Worm (Caenorhabditis elegans) whole organism, early embryonic: ENCODE measurements around the gene ZC513.3.

Experiments used
- B0310.2 ChIP-seq: sonication (generic microtip); optimal IDR thresholded peaks from 2 replicates; lab custom pipeline; 2016; ENCODE audit warnings: mild to moderate bottlenecking, missing genetic modification characterization, missing compliant biosample characterization
- F13C5.2 ChIP-seq: sonication (generic microtip); optimal IDR thresholded peaks from 2 replicates; lab custom pipeline; 2017; ENCODE audit warnings: mild to moderate bottlenecking, missing genetic modification characterization, inconsistent platforms, missing compliant biosample characterization
- aly-1 ChIP-seq: sonication (generic microtip); optimal IDR thresholded peaks from 2 replicates; lab custom pipeline; 2016; ENCODE audit warnings: missing genetic modification characterization, missing compliant biosample characterization
- ama-1 ChIP-seq: fragments of 150-350 bp; optimal IDR thresholded peaks from 2 replicates; lab custom pipeline; 2014
- ceh-13 ChIP-seq: fragments of 200-800 bp; sonication (Bioruptor generic); optimal IDR thresholded peaks from 2 replicates; lab custom pipeline; 2018; ENCODE audit warnings: mild to moderate bottlenecking, missing genetic modification characterization, missing compliant biosample characterization
- ceh-36 ChIP-seq: sonication (generic microtip); optimal IDR thresholded peaks from 2 replicates; lab custom pipeline; 2016; ENCODE audit warnings: missing genetic modification characterization, inconsistent platforms, missing compliant biosample characterization
- ets-7 ChIP-seq: sonication (generic microtip); optimal IDR thresholded peaks from 2 replicates; lab custom pipeline; 2016; ENCODE audit warnings: missing genotype, missing genetic modification characterization, missing compliant biosample characterization
- flt-1 ChIP-seq: fragments of 200-800 bp; sonication (Bioruptor generic); IDR thresholded peaks from 2 replicates; pipeline ENCODE4 v1.3.6; 2022; ENCODE audit warnings: missing genetic modification characterization, missing compliant biosample characterization
- hmbx-1 ChIP-seq: sonication (generic microtip); optimal IDR thresholded peaks from 2 replicates; lab custom pipeline; 2016; ENCODE audit warnings: mild to moderate bottlenecking, missing genetic modification characterization, missing compliant biosample characterization
- hmg-4 ChIP-seq: fragments of 200-800 bp; sonication (Bioruptor generic); optimal IDR thresholded peaks from 2 replicates; lab custom pipeline; 2018; ENCODE audit warnings: mild to moderate bottlenecking, missing genetic modification characterization, missing compliant biosample characterization
- hnd-1 ChIP-seq: sonication (generic microtip); optimal IDR thresholded peaks from 2 replicates; lab custom pipeline; 2016; ENCODE audit warnings: missing genetic modification characterization, missing compliant biosample characterization
- pes-1 ChIP-seq: fragments of 200-800 bp; sonication (Bioruptor generic); IDR thresholded peaks from 2 replicates; pipeline ENCODE4 v1.3.6; 2022; ENCODE audit warnings: missing genetic modification reagents, missing genetic modification characterization, missing compliant biosample characterization
- scrt-1 ChIP-seq: fragments of 200-800 bp; sonication (Bioruptor generic); IDR thresholded peaks from 2 replicates; pipeline ENCODE4 v1.3.6; 2022; ENCODE audit warnings: missing genetic modification characterization, missing compliant biosample characterization
- sea-1 ChIP-seq: fragments of 200-800 bp; sonication (Bioruptor generic); conservative IDR thresholded peaks from 2 replicates; pipeline ENCODE4 v1.3.6; 2022; ENCODE audit warnings: missing genetic modification characterization, missing compliant biosample characterization
- tbx-11 ChIP-seq: fragments of 200-800 bp; sonication (Bioruptor generic); IDR thresholded peaks from 2 replicates; pipeline ENCODE4 v1.3.6; 2022; ENCODE audit warnings: missing genetic modification characterization, missing compliant biosample characterization
- tbx-37 ChIP-seq: fragments of 200-800 bp; sonication (Bioruptor generic); conservative IDR thresholded peaks from 2 replicates; pipeline ENCODE4 v1.3.6; 2022; ENCODE audit warnings: missing genetic modification reagents, missing genetic modification characterization, missing compliant biosample characterization
- tra-4 ChIP-seq: sonication (generic microtip); optimal IDR thresholded peaks from 2 replicates; lab custom pipeline; 2017; ENCODE audit warnings: missing genetic modification characterization, missing compliant biosample characterization

ZC513.3 gene

ce11 chrV:8034811-8035210, 12.0 kb upstream of the ZC513.3 start, which contains the start of gene algn-12:
TSS of gene algn-12 (plus strand) at chrV:8035111.
- TF ChIP-seq F13C5.2 (no peak), ceh-13 (GFP tag; lab: Kevin White, UChicago) (no peak), sea-1 (GFP tag; lab: Robert Waterston, UW) (no peak), tra-4 (tag; lab: Kevin White, UChicago) (no peak), pes-1 (GFP tag; lab: Robert Waterston, UW) (no peak), flt-1 (no peak), ets-7 (tag; lab: Kevin White, UChicago) (no peak), B0310.2 (tag; lab: Kevin White, UChicago) (no peak), ama-1 (lab: Kevin White, UChicago) (no peak), aly-1 (no peak), scrt-1 (GFP tag; lab: Robert Waterston, UW) (no peak), hmbx-1 (tag; lab: Kevin White, UChicago) (no peak)

- TF ChIP-seq pes-1 (GFP tag; lab: Robert Waterston, UW): no peak
Measured at ce11 chrV:8035947-8036346, 10.9 kb upstream of the ZC513.3 start, which contains the start of gene ZC513.14. TSS of gene ZC513.14 (minus strand) at chrV:8036047.

ce11 chrV:8039085-8039525, 7.7 kb upstream of the ZC513.3 start:
- no peak for TF ChIP-seq ceh-13 (GFP tag; lab: Kevin White, UChicago)
- peak; percentile 13; the same call in 1 of the 2 replicates for TF ChIP-seq flt-1
- TF ChIP-seq ama-1 (lab: Kevin White, UChicago): peak; percentile 62
- peak; percentile 41 for TF ChIP-seq B0310.2 (tag; lab: Kevin White, UChicago)

ce11 chrV:8039606-8040005, 7.2 kb upstream of the ZC513.3 start:
- TF ChIP-seq ceh-36 (tag; lab: Kevin White, UChicago): no peak
- 0 out of 2 replicates have a peak, but pooled peaks have one; percentile 28 for TF ChIP-seq sea-1 (GFP tag; lab: Robert Waterston, UW)
- TF ChIP-seq flt-1: no peak
- no peak for TF ChIP-seq tbx-11 (GFP tag; lab: Robert Waterston, UW)
- TF ChIP-seq ama-1 (lab: Kevin White, UChicago): peak; percentile 57

- TF ChIP-seq ceh-36 (tag; lab: Kevin White, UChicago) (peak; percentile 2), hmbx-1 (tag; lab: Kevin White, UChicago) (no peak), tra-4 (tag; lab: Kevin White, UChicago) (no peak), hnd-1 (tag; lab: Kevin White, UChicago) (no peak), aly-1 (no peak), ets-7 (tag; lab: Kevin White, UChicago) (no peak), B0310.2 (tag; lab: Kevin White, UChicago) (no peak), ama-1 (lab: Kevin White, UChicago) (peak; percentile 82), F13C5.2 (no peak), tbx-11 (GFP tag; lab: Robert Waterston, UW) (no peak), hmg-4 (GFP tag; lab: Kevin White, UChicago) (peak; percentile 3), sea-1 (GFP tag; lab: Robert Waterston, UW) (no peak), ceh-13 (GFP tag; lab: Kevin White, UChicago) (no peak), flt-1 (no peak), pes-1 (GFP tag; lab: Robert Waterston, UW) (no peak; the same call in 1 of the 2 replicates), tbx-37 (GFP tag; lab: Robert Waterston, UW) (no peak), scrt-1 (GFP tag; lab: Robert Waterston, UW) (no peak)
Measured at ce11 chrV:8040247-8041084, 6.3 kb upstream of the ZC513.3 start.

ce11 chrV:8041336-8041868, 5.4 kb upstream of the ZC513.3 start:
- no peak for TF ChIP-seq flt-1
- TF ChIP-seq ceh-13 (GFP tag; lab: Kevin White, UChicago): no peak
- no peak for TF ChIP-seq B0310.2 (tag; lab: Kevin White, UChicago)
- no peak for TF ChIP-seq pes-1 (GFP tag; lab: Robert Waterston, UW)

- no peak for TF ChIP-seq F13C5.2
Measured at ce11 chrV:8043664-8044063, 3.1 kb upstream of the ZC513.3 start.

- peak; percentile 33 for TF ChIP-seq hmg-4 (GFP tag; lab: Kevin White, UChicago)
- TF ChIP-seq pes-1 (GFP tag; lab: Robert Waterston, UW): no peak
Measured at ce11 chrV:8044957-8045356, 1.8 kb upstream of the ZC513.3 start.
